Worm (Caenorhabditis elegans) whole organism, L4 larva: ENCODE results near the gene flp-1.

Experiments
- aha-1 ChIP-seq: fragments of 150-350 bp; peaks from one replicate; lab custom pipeline; 2014; ENCODE audit warnings: missing biosample characterization, missing genetic modification characterization
- attf-4 ChIP-seq: sonication (generic microtip); optimal IDR thresholded peaks from 3 replicates; lab custom pipeline; 2017; ENCODE audit warnings: missing biosample characterization, missing genetic modification characterization
- dmd-8 ChIP-seq: fragments of 200-800 bp; sonication (Bioruptor generic); IDR thresholded peaks from 2 replicates; pipeline ENCODE4 v1.3.6; 2022; ENCODE audit warnings: missing genetic modification characterization, missing compliant biosample characterization
- dve-1 ChIP-seq: sonication (generic microtip); optimal IDR thresholded peaks from 2 replicates; lab custom pipeline; 2017; ENCODE audit warnings: antibody characterized with exemption, mild to moderate bottlenecking, missing genetic modification characterization, missing compliant biosample characterization; ENCODE audit not compliant: insufficient read depth
- lin-38 ChIP-seq: fragments of 200-800 bp; sonication (Bioruptor generic); IDR thresholded peaks from 2 replicates; pipeline ENCODE4 v1.3.6; 2022; ENCODE audit warnings: missing genetic modification reagents, missing genetic modification characterization, missing compliant biosample characterization
- lsy-2 ChIP-seq, 2 experiments: fragments of 150-350 bp in 1 of 2; sonication (generic microtip) in 1 of 2; optimal IDR thresholded peaks; 2 replicates each; lab custom pipeline; 2014 to 2017; ENCODE audit warnings: missing biosample characterization in 2 of 2, missing genetic modification characterization in 2 of 2
- mxl-3 ChIP-seq: fragments of 200-800 bp; sonication (Bioruptor generic); optimal IDR thresholded peaks from 2 replicates; lab custom pipeline; 2018; ENCODE audit warnings: mild to moderate bottlenecking, missing genetic modification characterization, missing compliant biosample characterization
- tag-97 ChIP-seq: fragments of 200-800 bp; sonication (Bioruptor generic); IDR thresholded peaks from 2 replicates; pipeline ENCODE4 v1.3.6; 2022; ENCODE audit warnings: missing genetic modification characterization, missing compliant biosample characterization
- zip-2 ChIP-seq: fragments of 150-350 bp; optimal IDR thresholded peaks from 2 replicates; lab custom pipeline; 2014; ENCODE audit warnings: missing biosample characterization, missing genetic modification characterization

flp-1 gene

ce11 chrIV:9191183-9191582 lies 46.7 kb downstream of the flp-1 start (continued):
- TF ChIP-seq mxl-3 (GFP tag; lab: Kevin White, UChicago) (peak; percentile 90), zip-2 (tag; lab: Kevin White, UChicago) (peak; percentile 44), attf-4 (tag; lab: Kevin White, UChicago) (no peak), tag-97 (no peak)

- no peak for TF ChIP-seq dmd-8 (GFP tag; lab: Robert Waterston, UW)
- peak; percentile 28 for TF ChIP-seq aha-1 (tag; lab: Kevin White, UChicago)
- TF ChIP-seq dve-1 (tag; lab: Kevin White, UChicago), result peak; percentile 23
These were observed 48.0 kb downstream of the flp-1 start, which contains the start of gene C46C2.5 for ce11 chrIV:9192522-9192921. Gene C46C2.5 (minus strand): TSS chrIV:9192622.

- 0 out of 2 replicates have a peak, but pooled peaks have one; percentile 7 for TF ChIP-seq lin-38 (GFP tag; lab: Robert Waterston, UW)
- peak in 1 of 2 experiments; percentile 16 for TF ChIP-seq lsy-2 (tag; optimal IDR thresholded peaks at IDR 0.05; lab: Kevin White, UChicago)
These were observed 50.0 kb downstream of the flp-1 start, which contains the start of gene C46C2.7 for ce11 chrIV:9194524-9194923. Gene C46C2.7 (plus strand): TSS chrIV:9194824.
